Fruit fly (Drosophila melanogaster) whole organism, pupa: ENCODE measurements around the gene CG9396.

Source experiments
- CG10348 ChIP-seq: fragments of 200-800 bp; sonication (Bioruptor generic); IDR thresholded peaks from 2 replicates; pipeline ENCODE4 v1.3.6; 2022; ENCODE audit warnings: missing biosample characterization, missing genetic modification characterization
- CG12605 ChIP-seq: fragments of 200-800 bp; sonication (Bioruptor generic); IDR thresholded peaks from 2 replicates; pipeline ENCODE4 v1.3.6; 2022; ENCODE audit warnings: missing biosample characterization, missing genetic modification characterization
- CG13204 ChIP-seq: fragments of 200-800 bp; sonication (Bioruptor generic); optimal IDR thresholded peaks from 2 replicates; lab custom pipeline; 2018; ENCODE audit warnings: missing biosample characterization, mild to moderate bottlenecking, missing genetic modification characterization, moderate library complexity
- CG14655 ChIP-seq: fragments of 200-800 bp; sonication (Bioruptor generic); optimal IDR thresholded peaks from 3 replicates; lab custom pipeline; 2017; ENCODE audit warnings: mild to moderate bottlenecking, missing biosample characterization, missing genetic modification reagents, missing genetic modification characterization
- CG15710 ChIP-seq: fragments of 200-800 bp; sonication (Bioruptor generic); optimal IDR thresholded peaks from 2 replicates; lab custom pipeline; 2018; ENCODE audit warnings: missing biosample characterization, mild to moderate bottlenecking, missing genetic modification characterization, moderate library complexity
- CG17806 ChIP-seq: fragments of 200-800 bp; sonication (Bioruptor generic); optimal IDR thresholded peaks from 2 replicates; lab custom pipeline; 2018; ENCODE audit warnings: missing biosample characterization, mild to moderate bottlenecking, missing genetic modification characterization, moderate library complexity
- CG34367 ChIP-seq: fragments of 200-800 bp; sonication (Bioruptor generic); optimal IDR thresholded peaks from 2 replicates; lab custom pipeline; 2018; ENCODE audit warnings: missing biosample characterization, mild to moderate bottlenecking, missing genetic modification characterization
- CG4496 ChIP-seq: fragments of 200-800 bp; sonication (Bioruptor generic); IDR thresholded peaks from 3 replicates; pipeline ENCODE4 v1.3.6; 2022; ENCODE audit warnings: missing biosample characterization, missing genetic modification characterization
- CG8159 ChIP-seq: fragments of 200-800 bp; sonication (Bioruptor generic); optimal IDR thresholded peaks from 3 replicates; lab custom pipeline; 2018; ENCODE audit warnings: missing biosample characterization, mild to moderate bottlenecking, missing genetic modification characterization, moderate library complexity
- CG8301 ChIP-seq: fragments of 200-800 bp; sonication (Bioruptor generic); optimal IDR thresholded peaks from 2 replicates; lab custom pipeline; 2018; ENCODE audit warnings: missing biosample characterization, mild to moderate bottlenecking, missing genetic modification characterization
- CG9948 ChIP-seq: fragments of 200-800 bp; sonication (Bioruptor generic); optimal IDR thresholded peaks from 2 replicates; lab custom pipeline; 2018; ENCODE audit warnings: missing biosample characterization, mild to moderate bottlenecking, missing genetic modification characterization, moderate library complexity
- D1 ChIP-seq: fragments of 200-800 bp; sonication (Bioruptor generic); optimal IDR thresholded peaks from 2 replicates; lab custom pipeline; 2018; ENCODE audit warnings: missing biosample characterization, mild to moderate bottlenecking, missing genetic modification characterization, moderate library complexity
- EcR ChIP-seq: fragments of 200-800 bp; sonication (Bioruptor generic); optimal IDR thresholded peaks from 3 replicates; lab custom pipeline; 2019; ENCODE audit warnings: missing biosample characterization, missing genetic modification characterization, mild to moderate bottlenecking, moderate library complexity, missing genetic modification reagents
- Ets98B ChIP-seq: fragments of 200-800 bp; sonication (Bioruptor generic); IDR thresholded peaks from 2 replicates; pipeline ENCODE4 v1.3.6; 2022; ENCODE audit warnings: missing biosample characterization, missing genetic modification characterization
- Pif1A ChIP-seq: fragments of 200-800 bp; sonication (Bioruptor generic); optimal IDR thresholded peaks from 3 replicates; lab custom pipeline; 2016; ENCODE audit warnings: missing biosample characterization, missing genetic modification characterization
- Pif1B ChIP-seq: fragments of 200-800 bp; sonication (Bioruptor generic); optimal IDR thresholded peaks from 3 replicates; lab custom pipeline; 2016; ENCODE audit warnings: missing biosample characterization, missing genetic modification characterization
- Snoo ChIP-seq: fragments of 200-800 bp; sonication (Bioruptor generic); optimal IDR thresholded peaks from 3 replicates; lab custom pipeline; 2017; ENCODE audit warnings: missing biosample characterization, mild to moderate bottlenecking, missing genetic modification characterization, inconsistent platforms
- fd96Ca ChIP-seq: fragments of 200-800 bp; sonication (Bioruptor generic); IDR thresholded peaks from 3 replicates; pipeline ENCODE4 v1.3.6; 2022; ENCODE audit warnings: missing biosample characterization, missing genetic modification characterization
- gl ChIP-seq: fragments of 200-800 bp; sonication (Bioruptor generic); optimal IDR thresholded peaks from 2 replicates; lab custom pipeline; 2018; ENCODE audit warnings: missing biosample characterization, mild to moderate bottlenecking, missing genetic modification characterization
- rn ChIP-seq: fragments of 200-800 bp; sonication (Bioruptor generic); IDR thresholded peaks from 2 replicates; pipeline ENCODE4 v1.3.6; 2022; ENCODE audit warnings: missing biosample characterization, missing genetic modification characterization

The CG9396 gene

DNA sequence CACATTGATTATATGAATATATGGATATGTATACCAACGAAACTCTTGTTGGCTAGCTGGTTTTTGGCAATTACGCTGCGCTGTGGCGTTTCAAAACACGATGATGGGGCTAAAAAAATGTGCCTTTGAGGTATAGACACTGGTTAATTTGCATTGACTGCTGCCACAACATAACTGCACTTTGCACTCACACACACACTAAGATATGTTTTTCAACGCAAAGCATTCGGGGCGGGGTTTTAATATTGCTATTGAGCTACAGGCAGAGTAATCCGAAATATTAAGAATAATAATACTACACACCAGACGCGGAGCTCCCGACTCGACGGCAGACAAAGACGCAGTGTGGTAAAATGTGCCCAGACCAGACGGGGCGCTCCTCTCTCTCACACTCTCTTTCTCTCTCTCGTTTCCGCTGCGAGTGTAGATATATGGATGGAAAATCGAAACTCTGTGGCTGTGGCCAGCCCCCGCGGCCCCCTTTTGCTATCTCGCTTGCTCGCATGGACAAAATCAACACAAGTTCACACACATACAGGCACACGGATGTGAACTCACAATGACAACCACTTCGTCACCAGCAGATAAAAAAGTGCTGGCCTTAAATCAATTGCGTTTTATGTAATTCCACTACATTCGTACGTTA lies 20.3 kb downstream of the CG9396 start:
- TF ChIP-seq EcR (GFP tag; lab: Kevin White, UChicago) (peak; percentile 97), Snoo (tag; lab: Kevin White, UChicago) (peak; percentile 57), CG8301 (peak; percentile 1), CG15710 (tag; lab: Kevin White, UChicago) (no peak), CG10348 (GFP tag; lab: Robert Waterston, UW) (no peak), CG17806 (tag; lab: Kevin White, UChicago) (peak; percentile 22), gl (tag; lab: Kevin White, UChicago) (peak; percentile 23), Pif1B (GFP tag; lab: Kevin White, UChicago) (peak; percentile 18)

DNA sequence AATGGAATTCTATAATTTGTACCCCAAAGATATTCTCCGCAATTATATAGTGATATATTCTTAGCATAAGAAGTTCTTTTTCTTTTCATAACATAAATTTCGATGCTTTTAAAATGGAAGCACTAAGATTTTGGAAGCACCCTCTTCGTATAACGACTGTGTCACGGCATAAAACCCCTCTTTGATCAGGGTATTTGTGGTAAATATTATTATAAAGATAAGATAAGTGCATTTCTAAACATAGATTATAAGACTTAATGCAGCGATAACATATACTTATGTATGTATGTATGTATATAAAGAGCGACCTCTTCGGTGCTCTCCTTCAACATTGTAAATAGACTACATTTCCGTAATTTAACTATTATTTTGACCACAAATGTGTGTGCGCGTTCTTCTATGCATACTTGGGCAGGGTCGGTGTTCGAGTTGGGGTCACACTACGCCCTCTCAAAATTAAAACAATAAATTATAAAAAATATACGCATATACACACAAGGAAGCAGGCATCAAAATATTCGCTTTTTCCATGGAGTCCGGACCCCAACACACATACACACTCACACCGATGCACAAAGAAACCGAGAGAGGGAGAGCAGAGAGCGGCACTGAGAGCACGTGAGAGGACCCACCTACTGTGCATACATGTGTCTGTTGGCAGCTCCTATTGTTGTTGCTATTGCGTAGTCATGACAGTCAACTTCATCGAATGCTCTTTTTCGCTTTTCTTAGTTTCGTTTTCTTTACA lies 21.0 kb downstream of the CG9396 start:
- TF ChIP-seq Ets98B (GFP tag; lab: Robert Waterston, UW) (no peak), CG8159 (tag; lab: Kevin White, UChicago) (no peak), CG15710 (tag; lab: Kevin White, UChicago) (no peak), EcR (GFP tag; lab: Kevin White, UChicago) (peak; percentile 53), CG17806 (tag; lab: Kevin White, UChicago) (no peak), CG12605 (GFP tag; lab: Robert Waterston, UW) (no peak), Pif1B (GFP tag; lab: Kevin White, UChicago) (peak; percentile 60), gl (tag; lab: Kevin White, UChicago) (peak; percentile 23), CG13204 (GFP tag; lab: Kevin White, UChicago) (peak; percentile 29), CG10348 (GFP tag; lab: Robert Waterston, UW) (no peak), fd96Ca (no peak), Pif1A (peak; percentile 9)

DNA sequence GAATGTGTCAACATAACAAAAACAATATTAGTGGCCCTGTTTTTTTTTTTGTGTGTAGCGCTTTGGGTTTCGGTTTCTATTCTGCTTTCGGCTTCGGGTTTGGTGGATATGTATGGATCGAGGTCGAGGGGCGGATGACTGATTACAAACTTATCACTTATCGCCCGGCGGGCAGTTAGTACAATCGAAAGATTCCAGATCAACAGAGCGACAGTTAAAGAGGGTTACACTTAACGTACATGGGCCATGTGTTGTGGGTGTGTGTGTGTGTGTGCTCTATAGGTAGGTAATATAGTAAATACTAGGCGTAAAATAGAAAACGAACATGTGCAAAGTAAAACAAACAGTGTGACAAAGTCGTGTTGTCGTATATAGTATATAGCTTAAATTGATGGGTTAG lies 22.7 kb downstream of the CG9396 start:
- TF ChIP-seq Ets98B (GFP tag; lab: Robert Waterston, UW), result no peak
- TF ChIP-seq rn (GFP tag; lab: Robert Waterston, UW), result no peak
- no peak for TF ChIP-seq CG8159 (tag; lab: Kevin White, UChicago)
- no peak for TF ChIP-seq CG13204 (GFP tag; lab: Kevin White, UChicago)
- no peak for TF ChIP-seq CG15710 (tag; lab: Kevin White, UChicago)
- no peak for TF ChIP-seq CG8301
- no peak for TF ChIP-seq CG10348 (GFP tag; lab: Robert Waterston, UW)

DNA sequence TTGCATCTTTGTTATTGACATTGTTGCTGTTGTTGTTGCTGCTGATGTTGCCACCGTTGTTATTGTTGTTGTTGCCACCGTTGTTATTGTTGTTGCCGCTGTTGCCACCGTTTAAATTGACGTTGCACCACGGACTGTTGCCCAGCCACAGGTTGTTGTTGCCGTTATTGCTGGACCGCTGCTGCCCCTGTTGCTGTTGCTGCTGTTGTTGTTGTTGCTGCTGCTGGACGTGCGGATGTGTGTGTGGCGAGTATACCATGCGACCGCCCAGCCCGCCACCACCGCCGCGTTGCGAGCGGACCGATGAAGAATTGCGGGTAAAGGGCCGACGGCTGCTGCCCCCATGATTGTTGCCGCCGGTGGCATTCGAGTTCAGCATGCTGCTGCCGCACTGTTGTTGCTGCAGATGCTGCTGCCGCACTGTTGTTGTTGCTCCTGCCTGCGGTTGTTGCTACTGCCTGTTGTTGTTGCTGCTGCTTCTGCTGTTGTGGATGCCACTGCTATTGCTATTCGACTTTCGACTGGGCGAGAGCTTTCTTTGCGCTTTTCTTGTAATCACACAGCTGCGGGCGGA lies 24.5 kb downstream of the CG9396 start:
- TF ChIP-seq EcR (GFP tag; lab: Kevin White, UChicago), result no peak
- TF ChIP-seq CG12605 (GFP tag; lab: Robert Waterston, UW), result no peak
- no peak for TF ChIP-seq CG14655 (GFP tag; lab: Kevin White, UChicago)
- TF ChIP-seq CG17806 (tag; lab: Kevin White, UChicago), result no peak
- TF ChIP-seq CG4496 (GFP tag; lab: Robert Waterston, UW), result no peak
- no peak for TF ChIP-seq CG10348 (GFP tag; lab: Robert Waterston, UW)
- no peak for TF ChIP-seq Pif1B (GFP tag; lab: Kevin White, UChicago)
- TF ChIP-seq CG8301, result no peak
- TF ChIP-seq gl (tag; lab: Kevin White, UChicago), result no peak
- TF ChIP-seq CG8159 (tag; lab: Kevin White, UChicago), result no peak
- no peak for TF ChIP-seq CG13204 (GFP tag; lab: Kevin White, UChicago)
- no peak for TF ChIP-seq CG34367 (tag; lab: Kevin White, UChicago)
- no peak for TF ChIP-seq Pif1A
- TF ChIP-seq D1 (tag; lab: Kevin White, UChicago), result no peak

DNA sequence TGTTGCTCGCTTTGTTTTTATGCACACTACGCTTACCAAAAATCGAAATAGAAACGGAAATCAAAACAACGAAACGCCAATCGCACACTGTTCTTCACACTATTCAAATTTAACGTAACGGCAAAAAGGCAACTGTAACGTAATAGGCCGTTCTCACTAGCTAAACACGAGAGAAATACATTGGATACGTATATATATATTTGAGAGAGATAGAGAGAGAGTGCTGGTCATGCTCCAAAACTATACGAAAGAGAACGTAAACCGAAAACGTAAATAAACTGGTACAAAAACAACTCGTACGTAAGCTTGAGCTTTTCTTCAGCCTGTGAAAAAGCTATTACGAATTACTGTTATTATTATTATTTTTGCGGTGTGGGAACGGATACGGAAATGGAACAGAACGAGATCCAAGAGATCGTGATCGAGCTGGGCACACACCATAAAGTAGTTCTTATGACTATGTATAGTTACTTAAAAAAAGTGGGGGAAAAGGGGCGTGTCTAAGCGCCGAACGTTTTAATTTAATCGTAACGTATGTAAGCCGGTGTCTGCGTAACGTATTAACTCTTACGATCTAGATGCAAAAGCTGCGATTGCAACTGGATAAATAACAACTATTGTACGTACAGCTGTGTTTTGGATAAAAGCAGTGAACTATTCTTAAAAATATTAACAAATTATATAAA lies 27.8 kb downstream of the CG9396 start:
- no peak for TF ChIP-seq CG34367 (tag; lab: Kevin White, UChicago)
- TF ChIP-seq Pif1B (GFP tag; lab: Kevin White, UChicago), result no peak
- TF ChIP-seq CG14655 (GFP tag; lab: Kevin White, UChicago), result no peak
- no peak for TF ChIP-seq Ets98B (GFP tag; lab: Robert Waterston, UW)
- TF ChIP-seq CG15710 (tag; lab: Kevin White, UChicago), result no peak
- no peak for TF ChIP-seq fd96Ca
- TF ChIP-seq CG9948, result no peak
- TF ChIP-seq Snoo (tag; lab: Kevin White, UChicago), result no peak
- TF ChIP-seq CG10348 (GFP tag; lab: Robert Waterston, UW), result no peak
- TF ChIP-seq rn (GFP tag; lab: Robert Waterston, UW), result no peak
- TF ChIP-seq Pif1A, result no peak
- TF ChIP-seq CG8159 (tag; lab: Kevin White, UChicago), result no peak
- TF ChIP-seq D1 (tag; lab: Kevin White, UChicago), result no peak
